Fruit fly (Drosophila melanogaster): ENCODE measurements around the gene CG12182.

DNA sequence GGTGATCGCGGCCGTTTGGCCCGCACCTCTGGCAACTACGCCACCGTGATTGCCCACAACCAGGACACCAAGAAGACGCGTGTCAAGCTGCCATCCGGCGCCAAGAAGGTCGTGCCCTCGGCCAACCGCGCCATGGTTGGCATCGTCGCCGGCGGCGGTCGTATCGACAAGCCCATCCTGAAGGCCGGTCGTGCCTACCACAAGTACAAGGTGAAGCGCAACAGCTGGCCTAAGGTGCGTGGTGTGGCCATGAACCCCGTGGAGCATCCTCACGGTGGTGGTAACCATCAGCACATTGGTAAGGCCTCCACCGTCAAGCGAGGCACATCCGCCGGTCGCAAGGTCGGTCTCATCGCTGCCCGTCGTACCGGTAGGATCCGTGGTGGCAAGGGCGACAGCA, 11.1 kb downstream of the CG12182 start:
- TF ChIP-seq Ets96B (tag; optimal IDR thresholded peaks at IDR 0.05) = no peak
- TF ChIP-seq fd85E (GFP tag; optimal IDR thresholded peaks at IDR 0.05) = no peak
- TF ChIP-seq cyc (GFP tag; optimal IDR thresholded peaks at IDR 0.05) = no peak
- no peak for TF ChIP-seq Eip75B (GFP tag; optimal IDR thresholded peaks at IDR 0.05)
- no peak for TF ChIP-seq Ets21C (GFP tag; optimal IDR thresholded peaks at IDR 0.05)
- TF ChIP-seq CG34406 (GFP tag; optimal IDR thresholded peaks at IDR 0.05) = no peak
- no peak for TF ChIP-seq Gug (GFP tag; IDR thresholded peaks at IDR 0.05)
- TF ChIP-seq Hr39 (GFP tag; optimal IDR thresholded peaks at IDR 0.05) = no peak
- no peak for TF ChIP-seq CG6854 (GFP tag; optimal IDR thresholded peaks at IDR 0.05)
- no peak for TF ChIP-seq svp (GFP tag)
- TF ChIP-seq CG6276 (GFP tag; optimal IDR thresholded peaks at IDR 0.05) = no peak
- TF ChIP-seq CG10631 (GFP tag; optimal IDR thresholded peaks at IDR 0.05) = no peak
- TF ChIP-seq CG4318 (GFP tag; optimal IDR thresholded peaks at IDR 0.05) = no peak

Data from whole organism, prepupa.